Worm (Caenorhabditis elegans) whole organism, L4 larva: ENCODE data around the gene C27D8.2.

Experiments
- F26F4.8 ChIP-seq: fragments of 200-800 bp; sonication (Bioruptor generic); conservative IDR thresholded peaks from 2 replicates; pipeline ENCODE4 v1.3.6; 2022; ENCODE audit warnings: missing genetic modification characterization, missing compliant biosample characterization
- F44E2.7 ChIP-seq: fragments of 200-800 bp; sonication (Bioruptor generic); IDR thresholded peaks from 2 replicates; pipeline ENCODE4 v2.1.2; 2022; ENCODE audit warnings: missing genetic modification characterization, missing compliant biosample characterization
- Y48G9A.11 ChIP-seq: fragments of 200-800 bp; sonication (Bioruptor generic); IDR thresholded peaks from 2 replicates; pipeline ENCODE4 v1.3.6; 2022; ENCODE audit warnings: missing genetic modification reagents, missing genetic modification characterization, missing compliant biosample characterization
- ama-1 ChIP-seq: fragments of 150-350 bp; optimal IDR thresholded peaks from 2 replicates; lab custom pipeline; 2014; ENCODE audit warnings: inconsistent platforms, mixed read lengths
- arid-1 ChIP-seq: fragments of 200-800 bp; sonication (Bioruptor generic); conservative IDR thresholded peaks from 2 replicates; pipeline ENCODE4 v1.3.6; 2022; ENCODE audit warnings: missing genetic modification reagents, missing genetic modification characterization, missing compliant biosample characterization
- ceh-28 ChIP-seq: fragments of 150-350 bp; optimal IDR thresholded peaks from 2 replicates; lab custom pipeline; 2014; ENCODE audit warnings: missing biosample characterization, missing genetic modification reagents, missing genetic modification characterization
- daf-16 ChIP-seq, 3 experiments: sonication (generic microtip); optimal IDR thresholded peaks; 2 replicates each; lab custom pipeline; 2016 to 2017; ENCODE audit warnings: missing genetic modification characterization in 3 of 3, missing genetic modification reagents in 3 of 3, mild to moderate bottlenecking in 2 of 3, missing compliant biosample characterization in 2 of 3, missing biosample characterization in 1 of 3, moderate library complexity in 1 of 3
- dmd-6 ChIP-seq: fragments of 200-800 bp; sonication (Bioruptor generic); IDR thresholded peaks from 2 replicates; pipeline ENCODE4 v1.3.6; 2022; ENCODE audit warnings: missing genetic modification reagents, missing genetic modification characterization, missing compliant biosample characterization
- dmd-8 ChIP-seq: fragments of 200-800 bp; sonication (Bioruptor generic); IDR thresholded peaks from 2 replicates; pipeline ENCODE4 v1.3.6; 2022; ENCODE audit warnings: missing genetic modification characterization, missing compliant biosample characterization
- dmd-9 ChIP-seq: fragments of 200-800 bp; sonication (Bioruptor generic); IDR thresholded peaks from 2 replicates; pipeline ENCODE4 v1.3.6; 2022; ENCODE audit warnings: missing genetic modification reagents, missing genetic modification characterization, missing compliant biosample characterization
- egl-27 ChIP-seq: sonication (generic microtip); optimal IDR thresholded peaks from 3 replicates; lab custom pipeline; 2017; ENCODE audit warnings: missing biosample characterization, missing genetic modification reagents, missing genetic modification characterization
- egl-43 ChIP-seq: fragments of 200-800 bp; sonication (Bioruptor generic); IDR thresholded peaks from 2 replicates; pipeline ENCODE4 v1.3.6; 2022; ENCODE audit warnings: missing genetic modification reagents, missing genetic modification characterization, missing compliant biosample characterization
- hif-1 ChIP-seq, 2 experiments: sonication (generic microtip); optimal IDR thresholded peaks; 2 replicates each; lab custom pipeline; 2016 to 2017; ENCODE audit warnings: missing compliant biosample characterization in 2 of 2, missing genetic modification characterization in 2 of 2, missing genetic modification reagents in 2 of 2, missing genotype in 2 of 2, mild to moderate bottlenecking in 1 of 2
- lim-7 ChIP-seq: fragments of 200-800 bp; sonication (Bioruptor generic); IDR thresholded peaks from 2 replicates; pipeline ENCODE4 v1.3.6; 2022; ENCODE audit warnings: missing genetic modification characterization, missing compliant biosample characterization
- lin-1 ChIP-seq: fragments of 200-800 bp; sonication (Bioruptor generic); IDR thresholded peaks from 2 replicates; pipeline ENCODE4 v1.3.6; 2022; ENCODE audit warnings: missing genetic modification reagents, missing genetic modification characterization, missing compliant biosample characterization
- lin-13 ChIP-seq: fragments of 150-350 bp; optimal IDR thresholded peaks from 2 replicates; lab custom pipeline; 2014; ENCODE audit warnings: missing biosample characterization, missing genetic modification reagents, missing genetic modification characterization
- madf-5 ChIP-seq, 2 experiments: fragments of 200-800 bp; sonication (Bioruptor generic); IDR thresholded peaks; 2 replicates each; pipeline ENCODE4 v1.3.6; 2022; ENCODE audit warnings: missing compliant biosample characterization in 2 of 2, missing genetic modification characterization in 2 of 2
- madf-9 ChIP-seq: fragments of 200-800 bp; sonication (Bioruptor generic); conservative IDR thresholded peaks from 2 replicates; pipeline ENCODE4 v1.3.6; 2022; ENCODE audit warnings: missing genetic modification reagents, missing genetic modification characterization, missing compliant biosample characterization
- nhr-42 ChIP-seq: fragments of 200-800 bp; sonication (Bioruptor generic); IDR thresholded peaks from 2 replicates; pipeline ENCODE4 v1.3.6; 2022; ENCODE audit warnings: missing genetic modification characterization, missing compliant biosample characterization
- nhr-48 ChIP-seq: sonication (generic microtip); optimal IDR thresholded peaks from 2 replicates; lab custom pipeline; 2016; ENCODE audit warnings: mild to moderate bottlenecking, missing genetic modification characterization, missing compliant biosample characterization
- pha-4 ChIP-seq, 2 experiments: fragments of 150-350 bp in 1 of 2; fragments of 200-800 bp in 1 of 2; sonication (Bioruptor generic) in 1 of 2; IDR thresholded peaks in 1 of 2; optimal IDR thresholded peaks in 1 of 2; 2 replicates each; pipeline versions ENCODE4 v1.3.6 to Lab custom; 2014 to 2022; ENCODE audit warnings: missing genetic modification characterization in 2 of 2, missing genetic modification reagents in 2 of 2, missing biosample characterization in 1 of 2, missing compliant biosample characterization in 1 of 2
- set-16 ChIP-seq: fragments of 200-800 bp; sonication (Bioruptor generic); IDR thresholded peaks from 2 replicates; pipeline ENCODE4 v1.3.6; 2022; ENCODE audit warnings: missing genetic modification reagents, missing genetic modification characterization, missing compliant biosample characterization
- skn-1 ChIP-seq: fragments of 150-350 bp; optimal IDR thresholded peaks from 2 replicates; lab custom pipeline; 2014; ENCODE audit warnings: missing biosample characterization, missing genetic modification characterization
- spr-1 ChIP-seq: sonication (generic microtip); optimal IDR thresholded peaks from 2 replicates; lab custom pipeline; 2016; ENCODE audit warnings: mild to moderate bottlenecking, missing genetic modification characterization, missing compliant biosample characterization
- tra-1 ChIP-seq: fragments of 200-800 bp; sonication (Bioruptor generic); IDR thresholded peaks from 2 replicates; pipeline ENCODE4 v1.3.6; 2022; ENCODE audit warnings: missing genetic modification reagents, missing genetic modification characterization, missing compliant biosample characterization
- unc-62 ChIP-seq, 3 experiments: fragments of 150-350 bp in 1 of 3; sonication (generic microtip); optimal IDR thresholded peaks in 2 of 3; peaks in 1 of 3; 1 replicate in 1 of 3; 2 replicates in 2 of 3; lab custom pipeline; 2014 to 2017; ENCODE audit warnings: missing biosample characterization in 3 of 3, missing genetic modification characterization in 3 of 3, missing genetic modification reagents in 3 of 3, missing genotype in 1 of 3
- vab-7 ChIP-seq: fragments of 200-800 bp; sonication (Bioruptor generic); IDR thresholded peaks from 2 replicates; pipeline ENCODE4 v1.3.6; 2022; ENCODE audit warnings: missing genetic modification reagents, missing genetic modification characterization, missing compliant biosample characterization
- zip-2 ChIP-seq: fragments of 150-350 bp; optimal IDR thresholded peaks from 2 replicates; lab custom pipeline; 2014; ENCODE audit warnings: missing biosample characterization, missing genetic modification characterization

C27D8.2 gene

ce11 chrIV:12730624-12731023, 19.6 kb downstream of the C27D8.2 start:
- TF ChIP-seq lim-7 (GFP tag; lab: Robert Waterston, UW) (peak; percentile 47; the same call in 1 of the 2 replicates), egl-43 (GFP tag; lab: Robert Waterston, UW) (0 out of 2 replicates have a peak, but pooled peaks have one; percentile 21), F26F4.8 (GFP tag; lab: Robert Waterston, UW) (0 out of 2 replicates have a peak, but pooled peaks have one; percentile 28), Y48G9A.11 (GFP tag; lab: Robert Waterston, UW) (0 out of 2 replicates have a peak, but pooled peaks have one; percentile 30), madf-5 (GFP tag; IDR thresholded peaks at IDR 0.05; lab: Robert Waterston, UW) (0 out of 4 replicates have a peak, but pooled peaks of 1 of the 2 experiments have one; percentile 14)

- peak in 1 of 2 experiments; percentile 55; a peak in 1 of 4 replicates for TF ChIP-seq madf-5 (GFP tag; IDR thresholded peaks at IDR 0.05; lab: Robert Waterston, UW)
- peak; percentile 21; the same call in 1 of the 2 replicates for TF ChIP-seq tra-1 (GFP tag; lab: Robert Waterston, UW)
- peak; percentile 13; the same call in 1 of the 2 replicates for TF ChIP-seq F44E2.7 (GFP tag; lab: Robert Waterston, UW)
- 0 out of 2 replicates have a peak, but pooled peaks have one; percentile 57 for TF ChIP-seq dmd-8 (GFP tag; lab: Robert Waterston, UW)
These were observed 20.5 kb downstream of the C27D8.2 start for ce11 chrIV:12731503-12731902.

ce11 chrIV:12741438-12741837, 30.4 kb downstream of the C27D8.2 start, which contains the start of gene T23F6.5:
Gene T23F6.5, minus strand, starts transcription at chrIV:12741538.
- no peak for TF ChIP-seq vab-7 (GFP tag; lab: Robert Waterston, UW)
- TF ChIP-seq unc-62 (GFP tag; optimal IDR thresholded peaks at IDR 0.05 in 1 of 2; lab: Kevin White, UChicago), result peak in 1 of 2 experiments; percentile 24
- no peak for TF ChIP-seq unc-62 (tag; optimal IDR thresholded peaks at IDR 0.05; lab: Kevin White, UChicago)

ce11 chrIV:12743680-12744079, 32.7 kb downstream of the C27D8.2 start:
- TF ChIP-seq nhr-42 (GFP tag; lab: Robert Waterston, UW) (0 out of 2 replicates have a peak, but pooled peaks have one; percentile 33), madf-9 (GFP tag; lab: Robert Waterston, UW) (0 out of 2 replicates have a peak, but pooled peaks have one; percentile 11), ceh-28 (tag; lab: Kevin White, UChicago) (no peak), set-16 (GFP tag; lab: Robert Waterston, UW) (peak; percentile 90), lin-1 (GFP tag; lab: Robert Waterston, UW) (no peak), egl-43 (GFP tag; lab: Robert Waterston, UW) (0 out of 2 replicates have a peak, but pooled peaks have one; percentile 38), lin-13 (GFP tag; lab: Kevin White, UChicago) (no peak), nhr-48 (tag; lab: Kevin White, UChicago) (no peak)
- TF ChIP-seq, all 104 proteins: peak for 4

- TF ChIP-seq zip-2 (tag; lab: Kevin White, UChicago), result no peak
- TF ChIP-seq madf-9 (GFP tag; lab: Robert Waterston, UW), result no peak
- no peak for TF ChIP-seq vab-7 (GFP tag; lab: Robert Waterston, UW)
- TF ChIP-seq hif-1 (tag; optimal IDR thresholded peaks at IDR 0.05; lab: Kevin White, UChicago), result no peak
- TF ChIP-seq, all 104 proteins: peak for 0
These were observed 33.7 kb downstream of the C27D8.2 start, which contains the start of gene C36H8.1 for ce11 chrIV:12744713-12745112. Gene C36H8.1, minus strand, starts transcription at chrIV:12744813.

ce11 chrIV:12746284-12746683, 35.3 kb downstream of the C27D8.2 start, which contains the start of gene inx-6:
Gene inx-6, plus strand, starts transcription at chrIV:12746584.
- TF ChIP-seq egl-27 (tag; lab: Kevin White, UChicago) (no peak), unc-62 (GFP tag; optimal IDR thresholded peaks at IDR 0.05 in 1 of 2; lab: Kevin White, UChicago) (no peak), unc-62 (tag; optimal IDR thresholded peaks at IDR 0.05; lab: Kevin White, UChicago) (no peak), arid-1 (GFP tag; lab: Robert Waterston, UW) (no peak), lin-1 (GFP tag; lab: Robert Waterston, UW) (no peak), spr-1 (tag; lab: Kevin White, UChicago) (no peak), dmd-6 (no peak), dmd-9 (no peak), pha-4 (GFP tag; IDR thresholded peaks at IDR 0.05; lab: Robert Waterston, UW) (no peak), pha-4 (tag; optimal IDR thresholded peaks at IDR 0.05; lab: Kevin White, UChicago) (no peak), daf-16 (GFP tag; optimal IDR thresholded peaks at IDR 0.05; lab: Kevin White, UChicago) (no peak), daf-16 (tag; optimal IDR thresholded peaks at IDR 0.05; lab: Kevin White, UChicago) (no peak), zip-2 (tag; lab: Kevin White, UChicago) (no peak), skn-1 (tag; lab: Kevin White, UChicago) (no peak), ama-1 (lab: Kevin White, UChicago) (no peak)
